Worm (Caenorhabditis elegans) whole organism, young adult: ENCODE measurements around the gene T23B7.3.
A peak's percentile ranks its signal among the peaks of the same experiment; 100 is the strongest.

Experiments used
- C17E4.6 ChIP-seq: fragments of 200-800 bp; sonication (Bioruptor generic); IDR thresholded peaks from 2 replicates; pipeline ENCODE4 v1.3.6; 2022; ENCODE audit warnings: missing genetic modification reagents, missing genetic modification characterization, missing compliant biosample characterization
- F23B12.7 ChIP-seq: sonication (generic microtip); optimal IDR thresholded peaks from 2 replicates; lab custom pipeline; 2017; ENCODE audit warnings: missing genetic modification characterization, mild to moderate bottlenecking, missing compliant biosample characterization, antibody characterized with exemption, moderate library complexity; ENCODE audit not compliant: insufficient read depth
- F37B4.10 ChIP-seq: fragments of 200-800 bp; sonication (Bioruptor generic); IDR thresholded peaks from 2 replicates; pipeline ENCODE4 v1.3.6; 2022; ENCODE audit warnings: missing genetic modification characterization, missing compliant biosample characterization
- F57A8.1 ChIP-seq: fragments of 200-800 bp; sonication (Bioruptor generic); optimal IDR thresholded peaks from 2 replicates; lab custom pipeline; 2018; ENCODE audit warnings: mild to moderate bottlenecking, missing genetic modification characterization, moderate library complexity, missing compliant biosample characterization
- F57C9.4 ChIP-seq: sonication (generic microtip); optimal IDR thresholded peaks from 2 replicates; lab custom pipeline; 2017; ENCODE audit warnings: mild to moderate bottlenecking, missing genetic modification characterization, missing compliant biosample characterization
- K12H6.12 ChIP-seq: fragments of 200-800 bp; sonication (Bioruptor generic); optimal IDR thresholded peaks from 2 replicates; lab custom pipeline; 2018; ENCODE audit warnings: mild to moderate bottlenecking, missing genetic modification characterization, missing compliant biosample characterization
- Y53G8AR.9 ChIP-seq: fragments of 200-800 bp; sonication (Bioruptor generic); conservative IDR thresholded peaks from 2 replicates; pipeline ENCODE4 v1.3.6; 2022; ENCODE audit warnings: missing genetic modification reagents, missing genetic modification characterization, missing compliant biosample characterization
- Y79H2A.3 ChIP-seq: fragments of 200-800 bp; sonication (Bioruptor generic); conservative IDR thresholded peaks from 2 replicates; pipeline ENCODE4 v1.3.6; 2022; ENCODE audit warnings: missing genetic modification reagents, missing genetic modification characterization, missing compliant biosample characterization
- Y95B8A.8 ChIP-seq: fragments of 200-800 bp; sonication (Bioruptor generic); IDR thresholded peaks from 2 replicates; pipeline ENCODE4 v1.3.6; 2022; ENCODE audit warnings: missing genetic modification reagents, missing genetic modification characterization, missing compliant biosample characterization
- ZK185.1 ChIP-seq: sonication (generic microtip); optimal IDR thresholded peaks from 2 replicates; lab custom pipeline; 2016; ENCODE audit warnings: mild to moderate bottlenecking, missing genetic modification characterization, missing compliant biosample characterization; ENCODE audit not compliant: poor library complexity, severe bottlenecking
- akir-1 ChIP-seq: fragments of 200-800 bp; sonication (Bioruptor generic); optimal IDR thresholded peaks from 2 replicates; lab custom pipeline; 2018; ENCODE audit warnings: mild to moderate bottlenecking, missing genetic modification characterization, moderate library complexity, missing compliant biosample characterization
- ama-1 ChIP-seq, 3 experiments: fragments of 150-350 bp in 1 of 3; sonication (generic microtip) in 2 of 3; optimal IDR thresholded peaks; 2 replicates each; lab custom pipeline; 2014 to 2018; ENCODE audit warnings: missing biosample characterization in 2 of 3, missing genetic modification characterization in 2 of 3, missing genetic modification reagents in 2 of 3
- athp-1 ChIP-seq: sonication (generic microtip); optimal IDR thresholded peaks from 2 replicates; lab custom pipeline; 2017; ENCODE audit warnings: mild to moderate bottlenecking, missing genetic modification characterization, missing compliant biosample characterization
- bed-2 ChIP-seq: fragments of 200-800 bp; sonication (Bioruptor generic); IDR thresholded peaks from 2 replicates; pipeline ENCODE4 v1.3.6; 2022; ENCODE audit warnings: missing genetic modification reagents, missing genetic modification characterization, missing compliant biosample characterization
- ceh-100 ChIP-seq: fragments of 200-800 bp; sonication (Bioruptor generic); IDR thresholded peaks from 2 replicates; pipeline ENCODE4 v1.3.6; 2022; ENCODE audit warnings: missing genetic modification reagents, missing genetic modification characterization, missing compliant biosample characterization
- ceh-27 ChIP-seq: fragments of 200-800 bp; sonication (Bioruptor generic); optimal IDR thresholded peaks from 2 replicates; lab custom pipeline; 2018; ENCODE audit warnings: mild to moderate bottlenecking, missing genetic modification characterization, moderate library complexity, missing compliant biosample characterization
- ceh-58 ChIP-seq: fragments of 200-800 bp; sonication (Bioruptor generic); IDR thresholded peaks from 2 replicates; pipeline ENCODE4 v1.3.6; 2022; ENCODE audit warnings: missing genetic modification characterization, missing compliant biosample characterization
- ceh-91 ChIP-seq: fragments of 200-800 bp; sonication (Bioruptor generic); IDR thresholded peaks from 2 replicates; pipeline ENCODE4 v1.3.6; 2022; ENCODE audit warnings: missing genetic modification reagents, missing genetic modification characterization, missing compliant biosample characterization
- chd-7 ChIP-seq: sonication (generic microtip); optimal IDR thresholded peaks from 2 replicates; lab custom pipeline; 2016; ENCODE audit warnings: mild to moderate bottlenecking, missing genetic modification characterization, moderate library complexity, missing compliant biosample characterization
- die-1 ChIP-seq: sonication (generic microtip); optimal IDR thresholded peaks from 2 replicates; lab custom pipeline; 2016; ENCODE audit warnings: missing genotype, mild to moderate bottlenecking, missing genetic modification characterization, missing compliant biosample characterization
- dox-1 ChIP-seq: fragments of 200-800 bp; sonication (Bioruptor generic); IDR thresholded peaks from 2 replicates; pipeline ENCODE4 v1.3.6; 2022; ENCODE audit warnings: missing genetic modification reagents, missing genetic modification characterization, missing compliant biosample characterization
- dpl-1 ChIP-seq: fragments of 150-350 bp; optimal IDR thresholded peaks from 2 replicates; lab custom pipeline; 2014; ENCODE audit warnings: missing biosample characterization, missing genetic modification reagents, missing genetic modification characterization
- ets-4 ChIP-seq: fragments of 200-800 bp; sonication (Bioruptor generic); optimal IDR thresholded peaks from 2 replicates; lab custom pipeline; 2018; ENCODE audit warnings: mild to moderate bottlenecking, missing genetic modification characterization, missing compliant biosample characterization
- him-1 ChIP-seq: sonication (generic microtip); optimal IDR thresholded peaks from 2 replicates; lab custom pipeline; 2016; ENCODE audit warnings: missing genotype, missing genetic modification reagents, missing genetic modification characterization, missing compliant biosample characterization
- hrde-1 ChIP-seq: sonication (generic microtip); optimal IDR thresholded peaks from 2 replicates; lab custom pipeline; 2016; ENCODE audit warnings: missing genetic modification characterization, mild to moderate bottlenecking, missing compliant biosample characterization, moderate library complexity, missing genotype, missing genetic modification reagents, borderline replicate concordance
- lag-1 ChIP-seq: fragments of 200-800 bp; sonication (Bioruptor generic); IDR thresholded peaks from 2 replicates; pipeline ENCODE4 v1.3.6; 2022; ENCODE audit warnings: missing genetic modification reagents, missing genetic modification characterization, missing compliant biosample characterization
- lin-26 ChIP-seq: fragments of 200-800 bp; sonication (Bioruptor generic); IDR thresholded peaks from 2 replicates; pipeline ENCODE4 v1.3.6; 2022; ENCODE audit warnings: missing genetic modification reagents, missing genetic modification characterization, missing compliant biosample characterization
- lin-35 ChIP-seq, 3 experiments: fragments of 150-350 bp in 2 of 3; sonication (generic microtip) in 1 of 3; optimal IDR thresholded peaks; 2 replicates each; lab custom pipeline; 2014 to 2018; ENCODE audit warnings: missing biosample characterization in 3 of 3, missing genetic modification characterization in 3 of 3, missing genetic modification reagents in 3 of 3
- lsl-1 ChIP-seq: fragments of 200-800 bp; sonication (Bioruptor generic); optimal IDR thresholded peaks from 2 replicates; lab custom pipeline; 2018; ENCODE audit warnings: mild to moderate bottlenecking, missing genetic modification characterization, moderate library complexity, missing compliant biosample characterization
- madf-10 ChIP-seq: sonication (generic microtip); optimal IDR thresholded peaks from 2 replicates; lab custom pipeline; 2016; ENCODE audit warnings: mild to moderate bottlenecking, missing genetic modification characterization, missing compliant biosample characterization
- madf-3 ChIP-seq: fragments of 200-800 bp; sonication (Bioruptor generic); IDR thresholded peaks from 2 replicates; pipeline ENCODE4 v1.3.6; 2022; ENCODE audit warnings: missing genetic modification reagents, missing genetic modification characterization, missing compliant biosample characterization
- nfya-2 ChIP-seq: fragments of 200-800 bp; sonication (Bioruptor generic); IDR thresholded peaks from 2 replicates; pipeline ENCODE4 v1.3.6; 2022; ENCODE audit warnings: missing genetic modification reagents, missing genetic modification characterization, missing compliant biosample characterization
- nfyb-1 ChIP-seq: fragments of 200-800 bp; sonication (Bioruptor generic); IDR thresholded peaks from 2 replicates; pipeline ENCODE4 v1.3.6; 2022; ENCODE audit warnings: missing genetic modification reagents, missing genetic modification characterization, missing compliant biosample characterization
- nhr-179 ChIP-seq: sonication (generic microtip); optimal IDR thresholded peaks from 2 replicates; lab custom pipeline; 2016; ENCODE audit warnings: mild to moderate bottlenecking, missing genetic modification characterization, missing compliant biosample characterization
- nhr-80 ChIP-seq: sonication (generic microtip); optimal IDR thresholded peaks from 2 replicates; lab custom pipeline; 2016; ENCODE audit warnings: missing genetic modification characterization, missing compliant biosample characterization
- nhr-90 ChIP-seq: sonication (generic microtip); optimal IDR thresholded peaks from 2 replicates; lab custom pipeline; 2016; ENCODE audit warnings: missing genotype, mild to moderate bottlenecking, missing genetic modification characterization, missing compliant biosample characterization
- rec-8 ChIP-seq, 2 experiments: sonication (generic microtip); optimal IDR thresholded peaks; 2 replicates each; lab custom pipeline; 2016; ENCODE audit warnings: mild to moderate bottlenecking in 2 of 2, missing genetic modification characterization in 2 of 2, missing genetic modification reagents in 2 of 2, missing genotype in 2 of 2, missing biosample characterization in 1 of 2, missing compliant biosample characterization in 1 of 2, moderate library complexity in 1 of 2
- rpc-1 ChIP-seq, 2 experiments: fragments of 150-350 bp in 1 of 2; sonication (generic microtip) in 1 of 2; optimal IDR thresholded peaks; 2 replicates each; lab custom pipeline; 2014 to 2018; ENCODE audit warnings: missing biosample characterization in 1 of 2, missing genetic modification characterization in 1 of 2, missing genetic modification reagents in 1 of 2, missing genotype in 1 of 2
- sdz-38 ChIP-seq: sonication (generic microtip); optimal IDR thresholded peaks from 2 replicates; lab custom pipeline; 2016; ENCODE audit warnings: missing genotype, missing genetic modification characterization, missing compliant biosample characterization
- sea-2 ChIP-seq: fragments of 200-800 bp; sonication (Bioruptor generic); IDR thresholded peaks from 2 replicates; pipeline ENCODE4 v1.3.6; 2022; ENCODE audit warnings: missing genetic modification characterization, missing compliant biosample characterization
- somi-1 ChIP-seq: fragments of 200-800 bp; sonication (Bioruptor generic); optimal IDR thresholded peaks from 2 replicates; lab custom pipeline; 2018; ENCODE audit warnings: mild to moderate bottlenecking, missing genetic modification characterization, missing compliant biosample characterization
- unc-130 ChIP-seq: sonication (generic microtip); optimal IDR thresholded peaks from 2 replicates; lab custom pipeline; 2016; ENCODE audit warnings: missing genetic modification reagents, missing genetic modification characterization, missing compliant biosample characterization
- xnd-1 ChIP-seq: sonication (generic microtip); optimal IDR thresholded peaks from 2 replicates; lab custom pipeline; 2016; ENCODE audit warnings: missing genotype, missing genetic modification reagents, missing genetic modification characterization, missing compliant biosample characterization
- zim-3 ChIP-seq: sonication (generic microtip); optimal IDR thresholded peaks from 2 replicates; lab custom pipeline; 2017; ENCODE audit warnings: mild to moderate bottlenecking, missing genetic modification characterization, moderate library complexity, missing compliant biosample characterization
- ztf-28 ChIP-seq: fragments of 200-800 bp; sonication (Bioruptor generic); IDR thresholded peaks from 2 replicates; pipeline ENCODE4 v1.3.6; 2022; ENCODE audit warnings: missing genetic modification reagents, missing genetic modification characterization, missing compliant biosample characterization
- ztf-3 ChIP-seq: fragments of 200-800 bp; sonication (Bioruptor generic); optimal IDR thresholded peaks from 2 replicates; lab custom pipeline; 2018; ENCODE audit warnings: mild to moderate bottlenecking, missing genetic modification characterization, missing compliant biosample characterization
- ztf-6 ChIP-seq: fragments of 200-800 bp; sonication (Bioruptor generic); IDR thresholded peaks from 2 replicates; pipeline ENCODE4 v1.3.6; 2022; ENCODE audit warnings: missing genetic modification reagents, missing genetic modification characterization, missing compliant biosample characterization

Gene T23B7.3

ce11 chrII:4891012-4891775, 41.2 kb downstream of the T23B7.3 start, which contains the start of gene gst-9 (continued):
- TF ChIP-seq F57C9.4 (tag; lab: Kevin White, UChicago) (peak; percentile 44), zim-3 (tag; lab: Kevin White, UChicago) (peak; percentile 11), hrde-1 (tag; lab: Kevin White, UChicago) (no peak), Y79H2A.3 (GFP tag; lab: Robert Waterston, UW) (no peak), nhr-179 (no peak), rpc-1 (optimal IDR thresholded peaks at IDR 0.05; lab: Kevin White, UChicago) (no peak), rpc-1 (tag; optimal IDR thresholded peaks at IDR 0.05; lab: Kevin White, UChicago) (no peak), unc-130 (GFP tag; lab: Kevin White, UChicago) (no peak), F57A8.1 (GFP tag; lab: Kevin White, UChicago) (no peak), nhr-90 (peak; percentile 36), nfya-2 (no peak), lin-35 (GFP tag; optimal IDR thresholded peaks at IDR 0.05; lab: Kevin White, UChicago) (peak in 1 of 3 experiments; percentile 49), Y53G8AR.9 (GFP tag; lab: Robert Waterston, UW) (peak; percentile 83), die-1 (tag; lab: Kevin White, UChicago) (no peak), madf-3 (GFP tag; lab: Robert Waterston, UW) (peak; percentile 44; the same call in 1 of the 2 replicates), dox-1 (GFP tag; lab: Robert Waterston, UW) (peak; percentile 55), athp-1 (tag; lab: Kevin White, UChicago) (no peak), ets-4 (GFP tag; lab: Kevin White, UChicago) (no peak), F23B12.7 (no peak), nfyb-1 (GFP tag; lab: Robert Waterston, UW) (no peak), akir-1 (GFP tag; lab: Kevin White, UChicago) (no peak), lin-26 (GFP tag; lab: Robert Waterston, UW) (0 out of 2 replicates have a peak, but pooled peaks have one; percentile 50), lsl-1 (GFP tag; lab: Kevin White, UChicago) (peak; percentile 5), ceh-100 (no peak), rec-8 (tag; optimal IDR thresholded peaks at IDR 0.05; lab: Kevin White, UChicago) (no peak), lag-1 (GFP tag; lab: Robert Waterston, UW) (no peak), C17E4.6 (GFP tag; lab: Robert Waterston, UW) (no peak), sea-2 (GFP tag; lab: Robert Waterston, UW) (no peak), Y95B8A.8 (GFP tag; lab: Robert Waterston, UW) (no peak), ceh-58 (GFP tag; lab: Robert Waterston, UW) (no peak), ztf-6 (no peak), xnd-1 (tag; lab: Kevin White, UChicago) (no peak), bed-2 (GFP tag; lab: Robert Waterston, UW) (no peak), chd-7 (peak; percentile 28), ZK185.1 (tag; lab: Kevin White, UChicago) (peak; percentile 0), ztf-3 (GFP tag; lab: Kevin White, UChicago) (no peak), ceh-91 (GFP tag; lab: Robert Waterston, UW) (no peak), dpl-1 (GFP tag; lab: Kevin White, UChicago) (no peak), sdz-38 (tag; lab: Kevin White, UChicago) (no peak), madf-10 (tag; lab: Kevin White, UChicago) (peak; percentile 6), somi-1 (no peak), K12H6.12 (no peak), F37B4.10 (GFP tag; lab: Robert Waterston, UW) (no peak), ztf-28 (no peak), him-1 (tag; lab: Kevin White, UChicago) (no peak), ceh-27 (GFP tag; lab: Kevin White, UChicago) (no peak), nhr-80 (peak; percentile 40), ama-1 (optimal IDR thresholded peaks at IDR 0.05; lab: Kevin White, UChicago) (peak; percentile 54), ama-1 (GFP tag; optimal IDR thresholded peaks at IDR 0.05; lab: Kevin White, UChicago) (no peak)
